Worm (Caenorhabditis elegans): Measurements from ENCODE around the gene Y57G11A.2.
A peak's percentile ranks its signal among the peaks of the same experiment; 100 is the strongest.
"Not testable (repeated sequence)": the region's sequence is repeated elsewhere in the genome, so short reads cannot be mapped to it uniquely, and the experiment has no call there.

ce11 chrIV:14510344-14510793, 9.0 kb downstream of the Y57G11A.2 start:
- TF ChIP-seq snpc-4 (GFP tag; optimal IDR thresholded peaks at IDR 0.05) (peak; percentile 25), snpc-4 (tag; optimal IDR thresholded peaks at IDR 0.05) (peak in 3 of 4 experiments; percentile 59 to 96 (median 65))
- not testable (repeated sequence) for TF ChIP-seq ceh-91 (GFP tag; IDR thresholded peaks at IDR 0.05); lsy-27 (tag; optimal IDR thresholded peaks at IDR 0.05; ENCODE audit: borderline replicate concordance, insufficient read depth); unc-62 (GFP tag; optimal IDR thresholded peaks at IDR 0.05); ceh-100 (GFP tag; IDR thresholded peaks at IDR 0.05); T07F8.4 (tag; optimal IDR thresholded peaks at IDR 0.05); lin-26 (GFP tag; IDR thresholded peaks at IDR 0.05)

Measured in whole organism, young adult.